Fruit fly (Drosophila melanogaster) whole organism, adult: Measurements from ENCODE around the gene Cpr64Aa.

Experiments used
- CG11617 ChIP-seq: fragments of 200-800 bp; sonication (Bioruptor generic); optimal IDR thresholded peaks from 2 replicates; lab custom pipeline; 2017; ENCODE audit warnings: mild to moderate bottlenecking, missing biosample characterization, missing genetic modification reagents, missing genetic modification characterization
- CG12768 ChIP-seq: fragments of 200-800 bp; sonication (Bioruptor generic); optimal IDR thresholded peaks from 2 replicates; lab custom pipeline; 2017; ENCODE audit warnings: missing biosample characterization, missing genetic modification characterization, mild to moderate bottlenecking, moderate library complexity, missing genetic modification reagents
- CG14711 ChIP-seq: fragments of 200-800 bp; sonication (Bioruptor generic); optimal IDR thresholded peaks from 2 replicates; lab custom pipeline; 2018; ENCODE audit warnings: missing biosample characterization, mild to moderate bottlenecking, missing genetic modification characterization, moderate library complexity
- CG1620 ChIP-seq: fragments of 200-800 bp; sonication (Bioruptor generic); optimal IDR thresholded peaks from 2 replicates; lab custom pipeline; 2016; ENCODE audit warnings: missing biosample characterization, missing genetic modification characterization
- CG33017 ChIP-seq: fragments of 200-800 bp; sonication (Bioruptor generic); optimal IDR thresholded peaks from 2 replicates; lab custom pipeline; 2018; ENCODE audit warnings: missing biosample characterization, mild to moderate bottlenecking, missing genetic modification characterization, moderate library complexity
- CG5204 ChIP-seq: fragments of 200-800 bp; sonication (Bioruptor generic); optimal IDR thresholded peaks from 2 replicates; lab custom pipeline; 2016; ENCODE audit warnings: missing biosample characterization, missing genetic modification characterization
- CG7045 ChIP-seq: fragments of 200-800 bp; sonication (Bioruptor generic); optimal IDR thresholded peaks from 2 replicates; lab custom pipeline; 2017; ENCODE audit warnings: missing biosample characterization, mild to moderate bottlenecking, missing genetic modification characterization
- CG7101 ChIP-seq: fragments of 200-800 bp; sonication (Bioruptor generic); optimal IDR thresholded peaks from 2 replicates; lab custom pipeline; 2018; ENCODE audit warnings: missing biosample characterization, mild to moderate bottlenecking, missing genetic modification characterization, moderate library complexity
- Clk ChIP-seq: fragments of 200-800 bp; sonication (Bioruptor generic); optimal IDR thresholded peaks from 2 replicates; lab custom pipeline; 2017; ENCODE audit warnings: missing biosample characterization, missing genetic modification characterization
- Crg-1 ChIP-seq: fragments of 200-800 bp; sonication (Bioruptor generic); optimal IDR thresholded peaks from 2 replicates; lab custom pipeline; 2016; ENCODE audit warnings: missing biosample characterization, missing genetic modification characterization
- Hr96 ChIP-seq: fragments of 200-800 bp; sonication (Bioruptor generic); optimal IDR thresholded peaks from 2 replicates; lab custom pipeline; 2016; ENCODE audit warnings: missing biosample characterization, missing genetic modification characterization
- Mnt ChIP-seq: fragments of 200-800 bp; sonication (Bioruptor generic); optimal IDR thresholded peaks from 2 replicates; lab custom pipeline; 2016; ENCODE audit warnings: missing biosample characterization, mild to moderate bottlenecking, missing genetic modification characterization
- bab1 ChIP-seq: fragments of 200-800 bp; sonication (Bioruptor generic); optimal IDR thresholded peaks from 3 replicates; lab custom pipeline; 2019; ENCODE audit warnings: missing biosample characterization, mild to moderate bottlenecking, missing genetic modification characterization, moderate library complexity
- cic ChIP-seq: fragments of 200-800 bp; sonication (Bioruptor generic); optimal IDR thresholded peaks from 2 replicates; lab custom pipeline; 2017; ENCODE audit warnings: missing biosample characterization, mild to moderate bottlenecking, missing genetic modification characterization, moderate library complexity
- kay ChIP-seq: fragments of 200-800 bp; sonication (Bioruptor generic); peaks from one replicate; lab custom pipeline; 2016; ENCODE audit warnings: missing biosample characterization, missing genetic modification characterization, borderline replicate concordance
- ovo ChIP-seq: fragments of 200-800 bp; sonication (Bioruptor generic); optimal IDR thresholded peaks from 2 replicates; lab custom pipeline; 2016; ENCODE audit warnings: missing biosample characterization, missing genetic modification characterization
- tj ChIP-seq: fragments of 200-800 bp; sonication (Bioruptor generic); optimal IDR thresholded peaks from 3 replicates; lab custom pipeline; 2017; ENCODE audit warnings: missing biosample characterization, mild to moderate bottlenecking, missing genetic modification characterization, moderate library complexity
- toe ChIP-seq: fragments of 200-800 bp; sonication (Bioruptor generic); optimal IDR thresholded peaks from 2 replicates; lab custom pipeline; 2016; ENCODE audit warnings: missing biosample characterization, missing genetic modification characterization

The Cpr64Aa gene

DNA sequence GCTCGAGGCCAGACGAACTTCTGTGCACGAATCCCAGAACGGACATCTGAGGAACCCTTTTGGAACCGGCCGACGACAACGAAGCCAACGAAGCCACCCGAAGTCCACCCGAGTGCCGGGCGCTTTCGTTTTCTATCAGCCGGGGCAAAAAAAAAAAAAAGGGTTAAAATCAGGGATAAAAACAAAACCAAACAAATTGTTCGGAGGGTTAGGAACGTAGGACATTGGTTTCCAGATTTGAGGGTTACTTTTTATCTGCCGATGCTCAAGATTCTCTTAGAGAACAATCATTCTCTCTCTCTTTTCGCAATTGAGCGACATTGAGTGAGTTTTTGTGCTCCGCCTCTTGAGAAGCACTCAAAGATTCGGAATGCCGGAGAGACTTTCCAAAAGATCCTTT lies 48.1 kb downstream of the Cpr64Aa start, which contains the start of gene nab:
Gene nab (minus strand): TSS at position 7 of the 400 bp plus-strand sequence.
- TF ChIP-seq tj (GFP tag; lab: Kevin White, UChicago) (no peak), Clk (GFP tag; lab: Kevin White, UChicago) (no peak), CG7045 (GFP tag; lab: Kevin White, UChicago) (no peak), bab1 (no peak), ovo (GFP tag; lab: Kevin White, UChicago) (no peak), CG7101 (tag; lab: Kevin White, UChicago) (no peak), Mnt (GFP tag; lab: Kevin White, UChicago) (no peak), CG5204 (GFP tag; lab: Kevin White, UChicago) (no peak), CG33017 (tag; lab: Kevin White, UChicago) (no peak), Hr96 (GFP tag; lab: Kevin White, UChicago) (no peak), Crg-1 (GFP tag; lab: Kevin White, UChicago) (no peak), CG12768 (no peak)

DNA sequence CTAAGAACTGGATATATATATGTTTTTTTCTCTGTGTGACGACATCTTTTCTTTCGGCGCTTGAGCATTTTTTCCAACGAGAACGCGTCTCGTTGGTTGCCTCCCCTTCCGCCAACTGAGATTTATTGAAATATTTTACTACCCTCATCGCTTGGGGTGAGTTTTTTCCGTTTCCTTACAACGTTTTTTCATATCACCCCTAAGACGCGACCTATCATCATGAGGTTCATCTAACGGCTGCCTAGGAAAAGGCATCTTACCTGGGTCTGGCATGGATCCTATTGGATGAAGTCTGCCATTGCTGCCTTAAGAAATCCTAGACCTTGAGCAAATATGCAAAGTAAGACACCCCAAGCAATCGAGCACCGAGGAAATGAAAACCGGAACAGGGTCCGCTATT lies 49.7 kb downstream of the Cpr64Aa start:
- TF ChIP-seq Clk (GFP tag; lab: Kevin White, UChicago) (no peak), CG7045 (GFP tag; lab: Kevin White, UChicago) (no peak), toe (GFP tag; lab: Kevin White, UChicago) (no peak), CG14711 (no peak), Mnt (GFP tag; lab: Kevin White, UChicago) (no peak), CG33017 (tag; lab: Kevin White, UChicago) (no peak)

DNA sequence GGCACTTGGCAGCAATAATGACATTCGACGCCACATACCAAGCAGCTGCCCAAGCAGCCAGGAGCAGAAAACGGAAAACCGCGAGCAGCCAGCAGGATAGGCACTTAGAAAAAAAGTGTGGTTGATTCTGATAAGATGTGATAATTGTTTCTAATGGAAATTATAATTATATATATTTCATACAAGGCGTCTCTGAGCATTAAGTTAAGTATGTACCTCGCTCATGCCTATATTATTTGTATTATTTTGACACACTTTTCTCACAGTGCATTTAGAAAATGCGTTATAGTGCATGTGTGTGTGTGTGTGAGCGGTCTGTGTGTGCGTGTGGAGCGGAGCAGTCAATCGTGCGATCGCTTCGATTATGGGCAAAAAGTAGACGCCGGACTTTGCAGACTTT lies 50.6 kb downstream of the Cpr64Aa start:
- no peak for TF ChIP-seq CG1620 (GFP tag; lab: Kevin White, UChicago)
- TF ChIP-seq Hr96 (GFP tag; lab: Kevin White, UChicago): no peak
- TF ChIP-seq CG11617 (GFP tag; lab: Kevin White, UChicago): no peak
- no peak for TF ChIP-seq CG7101 (tag; lab: Kevin White, UChicago)
- TF ChIP-seq ovo (GFP tag; lab: Kevin White, UChicago): no peak
- TF ChIP-seq kay (GFP tag; lab: Kevin White, UChicago): no peak

DNA sequence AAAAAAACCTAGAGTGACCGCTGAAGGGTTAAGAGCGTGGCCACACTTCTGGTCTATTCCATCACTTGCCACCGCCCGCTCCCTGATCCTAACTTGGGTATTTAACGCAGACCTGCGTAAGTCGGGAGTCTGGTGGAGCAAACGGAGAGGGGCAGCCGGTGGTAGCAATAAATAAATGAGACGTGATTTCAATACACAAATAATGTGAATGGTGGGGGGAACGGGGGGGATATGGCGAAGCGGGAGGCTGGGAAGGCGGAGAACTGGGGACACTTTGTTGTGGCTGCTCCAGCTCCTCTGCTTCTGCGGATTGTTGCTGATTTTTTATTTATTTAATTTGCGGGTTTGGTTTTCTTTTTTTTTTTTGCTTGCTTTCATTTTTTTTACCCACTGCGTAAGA lies 51.1 kb downstream of the Cpr64Aa start:
- TF ChIP-seq CG14711: no peak
- no peak for TF ChIP-seq ovo (GFP tag; lab: Kevin White, UChicago)
- TF ChIP-seq CG7045 (GFP tag; lab: Kevin White, UChicago): no peak
- TF ChIP-seq cic (GFP tag; lab: Kevin White, UChicago): no peak
- no peak for TF ChIP-seq bab1
- TF ChIP-seq toe (GFP tag; lab: Kevin White, UChicago): no peak
- no peak for TF ChIP-seq kay (GFP tag; lab: Kevin White, UChicago)
- no peak for TF ChIP-seq CG5204 (GFP tag; lab: Kevin White, UChicago)
- TF ChIP-seq CG33017 (tag; lab: Kevin White, UChicago): no peak
- TF ChIP-seq Crg-1 (GFP tag; lab: Kevin White, UChicago): no peak
